Fruit fly (Drosophila melanogaster) whole organism, embryonic: ENCODE results near the gene MED15.
A peak's percentile ranks its signal among the peaks of the same experiment; 100 is the strongest.

ENCODE experiments used
- ATbp ChIP-seq: fragments of 200-800 bp; sonication (Bioruptor generic); optimal IDR thresholded peaks from 2 replicates; lab custom pipeline; 2017; ENCODE audit warnings: missing biosample characterization, mild to moderate bottlenecking, missing genetic modification characterization, missing genetic modification reagents
- Asciz ChIP-seq: fragments of 200-800 bp; sonication (Bioruptor generic); optimal IDR thresholded peaks from 2 replicates; lab custom pipeline; 2017; ENCODE audit warnings: missing biosample characterization, mild to moderate bottlenecking, missing genetic modification characterization, missing genetic modification reagents
- CG10147 ChIP-seq: fragments of 200-800 bp; sonication (Bioruptor generic); optimal IDR thresholded peaks from 2 replicates; lab custom pipeline; 2019; ENCODE audit warnings: missing biosample characterization, mild to moderate bottlenecking, missing genetic modification characterization, moderate library complexity
- CG10431 ChIP-seq: fragments of 200-800 bp; sonication (Bioruptor generic); optimal IDR thresholded peaks from 3 replicates; lab custom pipeline; 2018; ENCODE audit warnings: missing biosample characterization, mild to moderate bottlenecking, missing genetic modification characterization
- CG12219 ChIP-seq: fragments of 200-800 bp; sonication (Bioruptor generic); optimal IDR thresholded peaks from 3 replicates; lab custom pipeline; 2018; ENCODE audit warnings: missing biosample characterization, mild to moderate bottlenecking, missing genetic modification characterization
- CG13894 ChIP-seq: fragments of 200-800 bp; sonication (Bioruptor generic); optimal IDR thresholded peaks from 3 replicates; lab custom pipeline; 2018; ENCODE audit warnings: missing biosample characterization, mild to moderate bottlenecking, missing genetic modification characterization, moderate library complexity
- CG14441 ChIP-seq: fragments of 200-800 bp; sonication (Bioruptor generic); IDR thresholded peaks from 2 replicates; pipeline ENCODE4 v1.3.6; 2022; ENCODE audit warnings: missing biosample characterization, missing genetic modification characterization
- CG15514 ChIP-seq: fragments of 200-800 bp; sonication (Bioruptor generic); optimal IDR thresholded peaks from 3 replicates; lab custom pipeline; 2017; ENCODE audit warnings: missing biosample characterization, missing genetic modification characterization, mild to moderate bottlenecking, moderate library complexity, missing genetic modification reagents
- CG17359 ChIP-seq: fragments of 200-800 bp; sonication (Bioruptor generic); optimal IDR thresholded peaks from 3 replicates; lab custom pipeline; 2018; ENCODE audit warnings: missing biosample characterization, mild to moderate bottlenecking, missing genetic modification characterization, moderate library complexity
- CG17361 ChIP-seq: fragments of 200-800 bp; sonication (Bioruptor generic); IDR thresholded peaks from 3 replicates; pipeline ENCODE4 v1.3.6; 2022; ENCODE audit warnings: missing biosample characterization, missing genetic modification characterization
- CG17568 ChIP-seq: fragments of 200-800 bp; sonication (Bioruptor generic); optimal IDR thresholded peaks from 2 replicates; lab custom pipeline; 2018; ENCODE audit warnings: missing biosample characterization, mild to moderate bottlenecking, missing genetic modification characterization, moderate library complexity
- CG2889 ChIP-seq: fragments of 200-800 bp; sonication (Bioruptor generic); IDR thresholded peaks from 3 replicates; pipeline ENCODE4 v1.3.6; 2022; ENCODE audit warnings: missing biosample characterization, missing genetic modification characterization
- CG33557 ChIP-seq: fragments of 200-800 bp; sonication (Bioruptor generic); optimal IDR thresholded peaks from 2 replicates; lab custom pipeline; 2019; ENCODE audit warnings: missing biosample characterization, mild to moderate bottlenecking, missing genetic modification characterization, moderate library complexity
- CG34422 ChIP-seq: fragments of 200-800 bp; sonication (Bioruptor generic); IDR thresholded peaks from 3 replicates; pipeline ENCODE4 v1.3.6; 2022; ENCODE audit warnings: missing biosample characterization, missing genetic modification characterization
- CG3726 ChIP-seq: fragments of 200-800 bp; sonication (Bioruptor generic); IDR thresholded peaks from 3 replicates; pipeline ENCODE4, ENCODE4 v1.3.6; 2022; ENCODE audit warnings: missing biosample characterization, missing genetic modification characterization
- CG4730 ChIP-seq: fragments of 200-800 bp; sonication (Bioruptor generic); IDR thresholded peaks from 2 replicates; pipeline ENCODE4 v1.3.6; 2022; ENCODE audit warnings: missing biosample characterization, missing genetic modification characterization
- CG7357 ChIP-seq: fragments of 200-800 bp; sonication (Bioruptor generic); IDR thresholded peaks from 3 replicates; pipeline ENCODE4 v1.3.6; 2022; ENCODE audit warnings: missing biosample characterization, missing genetic modification characterization
- CG7786 ChIP-seq: fragments of 200-800 bp; sonication (Bioruptor generic); optimal IDR thresholded peaks from 2 replicates; lab custom pipeline; 2016; ENCODE audit warnings: missing biosample characterization, missing genetic modification characterization
- CG7839 ChIP-seq: fragments of 200-800 bp; sonication (Bioruptor generic); optimal IDR thresholded peaks from 3 replicates; lab custom pipeline; 2018; ENCODE audit warnings: missing biosample characterization, mild to moderate bottlenecking, missing genetic modification characterization, moderate library complexity
- CG7987 ChIP-seq: fragments of 200-800 bp; sonication (Bioruptor generic); optimal IDR thresholded peaks from 2 replicates; lab custom pipeline; 2018; ENCODE audit warnings: missing biosample characterization, mild to moderate bottlenecking, missing genetic modification characterization, moderate library complexity
- Camta ChIP-seq: fragments of 200-800 bp; sonication (Bioruptor generic); optimal IDR thresholded peaks from 2 replicates; lab custom pipeline; 2016; ENCODE audit warnings: missing biosample characterization, missing genetic modification characterization
- HLHmδ ChIP-seq: fragments of 200-800 bp; sonication (Bioruptor generic); optimal IDR thresholded peaks from 2 replicates; lab custom pipeline; 2018; ENCODE audit warnings: missing biosample characterization, mild to moderate bottlenecking, missing genetic modification characterization, moderate library complexity
- HmgZ ChIP-seq: fragments of 200-800 bp; sonication (Bioruptor generic); optimal IDR thresholded peaks from 2 replicates; lab custom pipeline; 2018; ENCODE audit warnings: missing biosample characterization, mild to moderate bottlenecking, missing genetic modification characterization
- Hr78 ChIP-seq, 2 experiments: fragments of 200-800 bp in 1 of 2; fragments of >200 bp in 1 of 2; sonication (Bioruptor generic) in 1 of 2; optimal IDR thresholded peaks; 2 replicates each; lab custom pipeline; 2017 to 2019; ENCODE audit warnings: missing biosample characterization in 2 of 2, missing genetic modification characterization in 2 of 2, mild to moderate bottlenecking in 1 of 2, moderate library complexity in 1 of 2
- Mad ChIP-seq: fragments of 200-800 bp; sonication (Bioruptor generic); optimal IDR thresholded peaks from 2 replicates; lab custom pipeline; 2016; ENCODE audit warnings: missing biosample characterization, missing genetic modification characterization
- Max ChIP-seq: fragments of 200-800 bp; sonication (Bioruptor generic); optimal IDR thresholded peaks from 2 replicates; lab custom pipeline; 2016; ENCODE audit warnings: missing biosample characterization, mild to moderate bottlenecking, missing genetic modification characterization
- NK7.1 ChIP-seq: fragments of 200-800 bp; sonication (Bioruptor generic); optimal IDR thresholded peaks from 3 replicates; lab custom pipeline; 2016; ENCODE audit warnings: missing biosample characterization, missing genetic modification characterization
- NfI ChIP-seq: fragments of 200-800 bp; sonication (Bioruptor generic); optimal IDR thresholded peaks from 3 replicates; lab custom pipeline; 2018; ENCODE audit warnings: missing biosample characterization, mild to moderate bottlenecking, missing genetic modification characterization, moderate library complexity
- Ravus ChIP-seq: fragments of 200-800 bp; sonication (Bioruptor generic); IDR thresholded peaks from 2 replicates; pipeline ENCODE4 v1.3.6; 2022; ENCODE audit warnings: missing biosample characterization, missing genetic modification characterization
- Xbp1 ChIP-seq: fragments of 200-800 bp; sonication (Bioruptor generic); optimal IDR thresholded peaks from 3 replicates; lab custom pipeline; 2016; ENCODE audit warnings: missing biosample characterization, mild to moderate bottlenecking, missing genetic modification characterization
- abd-A ChIP-seq: fragments of 200-800 bp; sonication (Bioruptor generic); optimal IDR thresholded peaks from 3 replicates; lab custom pipeline; 2019; ENCODE audit warnings: missing biosample characterization, mild to moderate bottlenecking, missing genetic modification characterization, moderate library complexity
- aop ChIP-seq: fragments of 200-800 bp; sonication (Bioruptor generic); IDR thresholded peaks from 2 replicates; pipeline ENCODE4 v1.3.6; 2022; ENCODE audit warnings: missing biosample characterization, missing genetic modification characterization
- az2 ChIP-seq: fragments of 200-800 bp; sonication (Bioruptor generic); optimal IDR thresholded peaks from 3 replicates; lab custom pipeline; 2016; ENCODE audit warnings: missing biosample characterization, missing genetic modification characterization
- chinmo ChIP-seq: fragments of 200-800 bp; sonication (Bioruptor generic); IDR thresholded peaks from 4 replicates; pipeline ENCODE4 v1.3.6; 2022; ENCODE audit warnings: missing biosample characterization, missing genetic modification characterization; ENCODE audit not compliant: partially characterized antibody
- dimm ChIP-seq: fragments of 200-800 bp; sonication (Bioruptor generic); IDR thresholded peaks from 2 replicates; pipeline ENCODE4 v1.3.6; 2022; ENCODE audit warnings: missing biosample characterization, missing genetic modification characterization
- disco-r ChIP-seq: fragments of 200-800 bp; sonication (Bioruptor generic); optimal IDR thresholded peaks from 2 replicates; lab custom pipeline; 2016; ENCODE audit warnings: missing biosample characterization, missing genetic modification characterization
- emc ChIP-seq: fragments of 200-800 bp; sonication (Bioruptor generic); optimal IDR thresholded peaks from 2 replicates; lab custom pipeline; 2016; ENCODE audit warnings: missing biosample characterization, missing genetic modification characterization
- fd64A ChIP-seq: fragments of 200-800 bp; sonication (Bioruptor generic); optimal IDR thresholded peaks from 3 replicates; lab custom pipeline; 2018; ENCODE audit warnings: missing biosample characterization, mild to moderate bottlenecking, missing genetic modification characterization
- fu2 ChIP-seq: fragments of 200-800 bp; sonication (Bioruptor generic); optimal IDR thresholded peaks from 2 replicates; lab custom pipeline; 2016; ENCODE audit warnings: missing biosample characterization, missing genetic modification characterization
- gfzf ChIP-seq: fragments of 200-800 bp; sonication (Bioruptor generic); optimal IDR thresholded peaks from 2 replicates; lab custom pipeline; 2016; ENCODE audit warnings: missing biosample characterization, mild to moderate bottlenecking, missing genetic modification characterization, moderate library complexity
- gsb ChIP-seq: fragments of 200-800 bp; sonication (Bioruptor generic); IDR thresholded peaks from 2 replicates; pipeline ENCODE4 v1.3.6; 2022; ENCODE audit warnings: missing biosample characterization, missing genetic modification characterization
- gt ChIP-seq: fragments of 200-800 bp; sonication (Bioruptor generic); IDR thresholded peaks from 2 replicates; pipeline ENCODE4 v1.3.6; 2022; ENCODE audit warnings: missing biosample characterization, missing genetic modification characterization
- pb ChIP-seq: fragments of 200-800 bp; sonication (Bioruptor generic); optimal IDR thresholded peaks from 3 replicates; lab custom pipeline; 2016; ENCODE audit warnings: missing biosample characterization, missing genetic modification characterization
- run ChIP-seq: fragments of 200-800 bp; sonication (Bioruptor generic); optimal IDR thresholded peaks from 3 replicates; lab custom pipeline; 2018; ENCODE audit warnings: missing biosample characterization, mild to moderate bottlenecking, missing genetic modification characterization
- sim ChIP-seq: fragments of 200-800 bp; sonication (Bioruptor generic); IDR thresholded peaks from 2 replicates; pipeline ENCODE4 v1.3.6; 2022; ENCODE audit warnings: missing biosample characterization, missing genetic modification characterization
- tll ChIP-seq, 2 experiments: fragments of 200-800 bp in 1 of 2; fragments of >200 bp in 1 of 2; sonication (Bioruptor generic) in 1 of 2; optimal IDR thresholded peaks; 2 replicates each; lab custom pipeline; 2017 to 2019; ENCODE audit warnings: missing biosample characterization in 2 of 2, missing genetic modification characterization in 2 of 2, mild to moderate bottlenecking in 1 of 2, moderate library complexity in 1 of 2
- tna ChIP-seq: fragments of 200-800 bp; sonication (Bioruptor generic); IDR thresholded peaks from 2 replicates; pipeline ENCODE4 v1.3.6; 2022; ENCODE audit warnings: missing biosample characterization, missing genetic modification characterization; ENCODE audit not compliant: partially characterized antibody
- wdn ChIP-seq: fragments of 200-800 bp; sonication (Bioruptor generic); IDR thresholded peaks from 2 replicates; pipeline ENCODE4 v1.3.6; 2022; ENCODE audit warnings: missing biosample characterization, missing genetic modification characterization
- zen2 ChIP-seq: fragments of 200-800 bp; sonication (Bioruptor generic); IDR thresholded peaks from 3 replicates; pipeline ENCODE4 v1.3.6; 2022; ENCODE audit warnings: missing biosample characterization, missing genetic modification characterization; ENCODE audit not compliant: partially characterized antibody
- zfh2 ChIP-seq: fragments of 200-800 bp; sonication (Bioruptor generic); optimal IDR thresholded peaks from 2 replicates; lab custom pipeline; 2016; ENCODE audit warnings: missing biosample characterization, missing genetic modification characterization

The MED15 gene

dm6 chr2L:485127-485824 is 12.5 kb downstream of the MED15 start (continued):
- TF ChIP-seq aop: no peak
- no peak for TF ChIP-seq gfzf
- TF ChIP-seq tll (GFP tag; optimal IDR thresholded peaks at IDR 0.05; lab: Kevin White, UChicago): no peak
- TF ChIP-seq pb (GFP tag; lab: Kevin White, UChicago): no peak
- no peak for TF ChIP-seq CG4730
- peak; percentile 84 for TF ChIP-seq CG13894 (tag; lab: Kevin White, UChicago)
- TF ChIP-seq abd-A (tag; lab: Kevin White, UChicago): no peak
- TF ChIP-seq CG17359 (tag; lab: Kevin White, UChicago): no peak
- TF ChIP-seq dimm (GFP tag; lab: Robert Waterston, UW): no peak
- no peak for TF ChIP-seq Xbp1 (GFP tag; lab: Kevin White, UChicago)
- TF ChIP-seq CG12219 (GFP tag; lab: Kevin White, UChicago): no peak
- TF ChIP-seq CG3726 (GFP tag; lab: Robert Waterston, UW): no peak
- TF ChIP-seq gsb (GFP tag; lab: Robert Waterston, UW): no peak
- TF ChIP-seq Ravus (GFP tag; lab: Robert Waterston, UW): no peak
- peak; percentile 54 for TF ChIP-seq CG7987
- TF ChIP-seq gt: no peak
- TF ChIP-seq disco-r: no peak
- no peak for TF ChIP-seq CG17568 (GFP tag; lab: Kevin White, UChicago)
- no peak for TF ChIP-seq CG14441
- TF ChIP-seq NK7.1 (GFP tag; lab: Kevin White, UChicago): no peak
- TF ChIP-seq HmgZ (tag; lab: Kevin White, UChicago): no peak
- TF ChIP-seq zen2 (GFP tag; lab: Robert Waterston, UW): no peak
- no peak for TF ChIP-seq CG10147 (GFP tag; lab: Kevin White, UChicago)
- TF ChIP-seq CG15514 (GFP tag; lab: Kevin White, UChicago): no peak
- no peak for TF ChIP-seq run (tag; lab: Kevin White, UChicago)
- no peak for TF ChIP-seq HLHmδ (GFP tag; lab: Kevin White, UChicago)
- TF ChIP-seq zfh2 (GFP tag; lab: Kevin White, UChicago): no peak
- TF ChIP-seq chinmo (GFP tag; lab: Robert Waterston, UW): 0 out of 4 replicates have a peak, but pooled peaks have one; percentile 45
- no peak for TF ChIP-seq Asciz (GFP tag; lab: Kevin White, UChicago)
- 0 out of 3 replicates have a peak, but pooled peaks have one; percentile 49 for TF ChIP-seq CG7357 (GFP tag; lab: Robert Waterston, UW)
- TF ChIP-seq tna: 0 out of 2 replicates have a peak, but pooled peaks have one; percentile 44
- no peak for TF ChIP-seq Mad
- TF ChIP-seq CG7786 (GFP tag; lab: Kevin White, UChicago): no peak
- TF ChIP-seq CG10431: no peak
- TF ChIP-seq ATbp (GFP tag; lab: Kevin White, UChicago): no peak
- no peak for TF ChIP-seq Hr78 (GFP tag; optimal IDR thresholded peaks at IDR 0.05; lab: Kevin White, UChicago)

DNA sequence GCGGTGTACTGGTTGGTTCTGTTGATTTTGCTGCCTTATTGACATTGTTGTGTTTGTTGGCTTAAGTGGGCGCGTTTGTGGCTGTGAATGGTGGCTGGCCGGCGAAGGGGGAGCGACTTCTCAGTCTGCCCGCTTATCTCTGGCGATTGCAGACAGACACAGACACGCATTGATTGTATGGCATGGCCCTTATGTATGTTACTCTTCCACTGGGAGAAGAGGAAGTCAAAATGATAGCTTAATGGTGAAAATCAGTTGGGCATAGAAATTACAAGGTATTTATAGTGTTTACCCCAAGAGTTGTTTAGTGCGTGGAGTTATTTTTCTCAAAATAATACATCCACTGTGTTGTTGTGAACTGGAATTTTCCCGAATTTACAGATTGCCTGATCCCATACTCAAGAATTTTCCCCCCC is 13.0 kb downstream of the MED15 start:
- TF ChIP-seq CG17361: peak; percentile 70; the same call in 2 of the 3 replicates
- TF ChIP-seq sim (GFP tag; lab: Robert Waterston, UW): peak; percentile 91
- peak; percentile 78 for TF ChIP-seq Max (GFP tag; lab: Kevin White, UChicago)
- peak; percentile 63 for TF ChIP-seq fu2 (GFP tag; lab: Kevin White, UChicago)
- TF ChIP-seq fd64A: peak; percentile 96
- peak; percentile 95 for TF ChIP-seq CG33557 (GFP tag; lab: Kevin White, UChicago)
- TF ChIP-seq wdn: peak; percentile 54; the same call in 1 of the 2 replicates
- TF ChIP-seq CG7839 (tag; lab: Kevin White, UChicago): peak; percentile 57
- peak in 1 of 2 experiments; percentile 83 for TF ChIP-seq Hr78 (GFP tag; optimal IDR thresholded peaks at IDR 0.05; lab: Kevin White, UChicago)
- TF ChIP-seq az2: peak; percentile 60
- TF ChIP-seq CG34422: peak; percentile 69; the same call in 1 of the 3 replicates
- peak; percentile 80 for TF ChIP-seq NfI (GFP tag; lab: Kevin White, UChicago)
- TF ChIP-seq CG2889 (GFP tag; lab: Robert Waterston, UW): 0 out of 3 replicates have a peak, but pooled peaks have one; percentile 67
- TF ChIP-seq Camta (GFP tag; lab: Kevin White, UChicago): peak; percentile 90
- peak; percentile 79 for TF ChIP-seq emc
